Fruit fly (Drosophila melanogaster): ENCODE results near the gene CG31142.

The CG31142 gene

dm6 chr3R:23933684-23934575 is 4.9 kb downstream of the CG31142 start, which contains the start of gene CG5854 (continued):
- TF ChIP-seq nmo (GFP tag; optimal IDR thresholded peaks at IDR 0.05) (peak; percentile 55), CG11696 (GFP tag; IDR thresholded peaks at IDR 0.05) (0 out of 2 replicates have a peak, but pooled peaks have one; percentile 43), Oaz (GFP tag; IDR thresholded peaks at IDR 0.05) (no peak), CG16779 (GFP tag; IDR thresholded peaks at IDR 0.05) (no peak), fd3F (GFP tag; optimal IDR thresholded peaks at IDR 0.05) (peak; percentile 21), CG30020 (tag; optimal IDR thresholded peaks at IDR 0.05) (peak; percentile 5), HHEX (GFP tag; optimal IDR thresholded peaks at IDR 0.05) (peak; percentile 79), scrt (GFP tag; optimal IDR thresholded peaks at IDR 0.05) (no peak), lilli (GFP tag; optimal IDR thresholded peaks at IDR 0.05) (peak; percentile 77), Drgx (GFP tag; IDR thresholded peaks at IDR 0.05) (peak; percentile 98), Atf3 (GFP tag; optimal IDR thresholded peaks at IDR 0.05) (peak; percentile 56), lbe (GFP tag; optimal IDR thresholded peaks at IDR 0.05) (peak; percentile 92), Hr78 (GFP tag; optimal IDR thresholded peaks at IDR 0.05) (peak in 1 of 2 experiments; percentile 18), schlank (tag; optimal IDR thresholded peaks at IDR 0.05) (peak; percentile 42), Lhr (GFP tag; optimal IDR thresholded peaks at IDR 0.05) (peak; percentile 55), ase (GFP tag; IDR thresholded peaks at IDR 0.05) (peak; percentile 69; the same call in 2 of the 3 replicates), CG7745 (tag; optimal IDR thresholded peaks at IDR 0.05) (no peak), YL-1 (GFP tag; optimal IDR thresholded peaks at IDR 0.05) (peak; percentile 65), fd64A (GFP tag; optimal IDR thresholded peaks at IDR 0.05) (peak; percentile 53), Trl (optimal IDR thresholded peaks at IDR 0.05) (no peak), Trl (GFP tag; optimal IDR thresholded peaks at IDR 0.05) (peak; percentile 76), CG18599 (GFP tag; optimal IDR thresholded peaks at IDR 0.05) (peak; percentile 86), gcm2 (GFP tag; optimal IDR thresholded peaks at IDR 0.05) (peak; percentile 29), CG32532 (GFP tag; IDR thresholded peaks at IDR 0.05) (peak; percentile 82), CG10431 (GFP tag; optimal IDR thresholded peaks at IDR 0.05) (no peak), CG11085 (GFP tag; IDR thresholded peaks at IDR 0.05) (no peak), unpg (GFP tag; optimal IDR thresholded peaks at IDR 0.05) (peak; percentile 87), Max (GFP tag; optimal IDR thresholded peaks at IDR 0.05) (peak; percentile 24), CG2202 (tag; optimal IDR thresholded peaks at IDR 0.05) (peak; percentile 56), Ssrp (tag; optimal IDR thresholded peaks at IDR 0.05) (peak; percentile 68), BtbVII (GFP tag; optimal IDR thresholded peaks at IDR 0.05) (peak; percentile 76), gt (GFP tag; IDR thresholded peaks at IDR 0.05) (peak; percentile 41; the same call in 1 of the 2 replicates), p53 (GFP tag; optimal IDR thresholded peaks at IDR 0.05) (peak; percentile 6), Dip2 (GFP tag; IDR thresholded peaks at IDR 0.05) (no peak), Hey (tag; optimal IDR thresholded peaks at IDR 0.05) (peak; percentile 24), ATbp (GFP tag; optimal IDR thresholded peaks at IDR 0.05) (peak; percentile 92), pum (GFP tag; optimal IDR thresholded peaks at IDR 0.05) (peak; percentile 64), CG15479 (GFP tag; optimal IDR thresholded peaks at IDR 0.05) (peak; percentile 24), crol (GFP tag; IDR thresholded peaks at IDR 0.05) (peak; percentile 78), E2f1 (GFP tag; IDR thresholded peaks at IDR 0.05) (peak; percentile 53; the same call in 1 of the 2 replicates), Hand (GFP tag; optimal IDR thresholded peaks at IDR 0.05) (peak; percentile 49), crp (GFP tag; optimal IDR thresholded peaks at IDR 0.05) (no peak), CG2199 (GFP tag; IDR thresholded peaks at IDR 0.05) (no peak), luna (GFP tag; optimal IDR thresholded peaks at IDR 0.05) (peak; percentile 50), CG31224 (GFP tag; IDR thresholded peaks at IDR 0.05) (no peak), bbx (GFP tag; IDR thresholded peaks at IDR 0.05; ENCODE audit: partially characterized antibody) (no peak; the same call in 1 of the 2 replicates), onecut (GFP tag; IDR thresholded peaks at IDR 0.05) (peak; percentile 67), eve (GFP tag; optimal IDR thresholded peaks at IDR 0.05) (no peak)

Measured in whole organism, embryonic.